Worm (Caenorhabditis elegans) whole organism, L3 larva: ENCODE measurements around the gene Y38F2AL.12.

ENCODE experiments used
- R02D3.7 ChIP-seq: fragments of 150-350 bp; optimal IDR thresholded peaks from 2 replicates; lab custom pipeline; 2014; ENCODE audit warnings: missing biosample characterization, missing genetic modification characterization
- aly-2 ChIP-seq: fragments of 150-350 bp; optimal IDR thresholded peaks from 2 replicates; lab custom pipeline; 2014; ENCODE audit warnings: missing biosample characterization, missing genetic modification characterization
- ama-1 ChIP-seq: fragments of 150-350 bp; optimal IDR thresholded peaks from 2 replicates; lab custom pipeline; 2018
- ceh-28 ChIP-seq: fragments of 150-350 bp; optimal IDR thresholded peaks from 2 replicates; lab custom pipeline; 2014; ENCODE audit warnings: missing biosample characterization, missing genetic modification reagents, missing genetic modification characterization
- ceh-82 ChIP-seq: fragments of 150-350 bp; optimal IDR thresholded peaks from 2 replicates; lab custom pipeline; 2014; ENCODE audit warnings: missing biosample characterization, missing genetic modification characterization
- daf-12 ChIP-seq: fragments of 150-350 bp; optimal IDR thresholded peaks from 2 replicates; lab custom pipeline; 2014; ENCODE audit warnings: missing biosample characterization, missing genetic modification reagents, missing genetic modification characterization
- egl-5 ChIP-seq: fragments of 150-350 bp; optimal IDR thresholded peaks from 2 replicates; lab custom pipeline; 2017; ENCODE audit warnings: missing biosample characterization, missing genetic modification reagents, missing genetic modification characterization, inconsistent platforms
- elt-2 ChIP-seq: sonication (generic microtip); optimal IDR thresholded peaks from 2 replicates; lab custom pipeline; 2016; ENCODE audit warnings: missing genetic modification reagents, mild to moderate bottlenecking, missing genetic modification characterization, missing compliant biosample characterization
- eor-1 ChIP-seq, 2 experiments: fragments of 150-350 bp; optimal IDR thresholded peaks; 2 replicates each; lab custom pipeline; 2014 to 2018; ENCODE audit warnings: missing biosample characterization in 2 of 2, missing genetic modification characterization in 2 of 2
- fkh-10 ChIP-seq: sonication (generic microtip); optimal IDR thresholded peaks from 2 replicates; lab custom pipeline; 2017; ENCODE audit warnings: missing biosample characterization, missing genetic modification reagents, missing genetic modification characterization
- fkh-2 ChIP-seq: fragments of 150-350 bp; optimal IDR thresholded peaks from 2 replicates; lab custom pipeline; 2014; ENCODE audit warnings: missing biosample characterization, missing genetic modification reagents, missing genetic modification characterization
- fos-1 ChIP-seq: fragments of 150-350 bp; optimal IDR thresholded peaks from 2 replicates; lab custom pipeline; 2014; ENCODE audit warnings: missing biosample characterization, missing genetic modification characterization
- hmg-11 ChIP-seq: sonication (generic microtip); optimal IDR thresholded peaks from 2 replicates; lab custom pipeline; 2016; ENCODE audit warnings: missing genetic modification characterization, missing compliant biosample characterization
- jun-1 ChIP-seq: fragments of 150-350 bp; optimal IDR thresholded peaks from 2 replicates; lab custom pipeline; 2014; ENCODE audit warnings: missing biosample characterization, missing genetic modification reagents, missing genetic modification characterization
- lin-15B ChIP-seq: fragments of 150-350 bp; optimal IDR thresholded peaks from 2 replicates; lab custom pipeline; 2014; ENCODE audit warnings: missing biosample characterization, missing genetic modification characterization
- lin-39 ChIP-seq: fragments of 150-350 bp; optimal IDR thresholded peaks from 2 replicates; lab custom pipeline; 2018; ENCODE audit warnings: missing biosample characterization, missing genetic modification reagents, missing genetic modification characterization
- mdl-1 ChIP-seq: fragments of 150-350 bp; optimal IDR thresholded peaks from 2 replicates; lab custom pipeline; 2014; ENCODE audit warnings: missing biosample characterization, missing genetic modification characterization
- mml-1 ChIP-seq: fragments of 150-350 bp; sonication (generic microtip); optimal IDR thresholded peaks from 3 replicates; lab custom pipeline; 2014; ENCODE audit warnings: missing biosample characterization, missing genetic modification characterization
- nfya-1 ChIP-seq: sonication (generic microtip); optimal IDR thresholded peaks from 2 replicates; lab custom pipeline; 2017; ENCODE audit warnings: missing genetic modification characterization, mild to moderate bottlenecking, missing compliant biosample characterization, antibody characterized with exemption, moderate library complexity; ENCODE audit not compliant: insufficient read depth
- nhr-11 ChIP-seq: fragments of 150-350 bp; optimal IDR thresholded peaks from 2 replicates; lab custom pipeline; 2014; ENCODE audit warnings: missing biosample characterization, missing genetic modification characterization
- nhr-23 ChIP-seq: fragments of 150-350 bp; optimal IDR thresholded peaks from 2 replicates; lab custom pipeline; 2014; ENCODE audit warnings: missing biosample characterization, missing genetic modification reagents, missing genetic modification characterization
- nhr-25 ChIP-seq: sonication (generic microtip); optimal IDR thresholded peaks from 2 replicates; lab custom pipeline; 2017; ENCODE audit warnings: missing biosample characterization, missing genetic modification characterization
- nhr-43 ChIP-seq: sonication (generic microtip); optimal IDR thresholded peaks from 2 replicates; lab custom pipeline; 2016; ENCODE audit warnings: mild to moderate bottlenecking, missing genetic modification characterization, missing compliant biosample characterization; ENCODE audit not compliant: poor library complexity, severe bottlenecking
- nhr-67 ChIP-seq: fragments of 150-350 bp; optimal IDR thresholded peaks from 2 replicates; lab custom pipeline; 2014; ENCODE audit warnings: missing biosample characterization, missing genetic modification characterization
- nhr-76 ChIP-seq: fragments of 150-350 bp; sonication (generic microtip); optimal IDR thresholded peaks from 5 replicates; lab custom pipeline; 2014; ENCODE audit warnings: missing biosample characterization, missing genetic modification characterization
- nhr-77 ChIP-seq: fragments of 150-350 bp; optimal IDR thresholded peaks from 2 replicates; lab custom pipeline; 2014; ENCODE audit warnings: missing biosample characterization, missing genetic modification characterization
- pqm-1 ChIP-seq: fragments of 150-350 bp; optimal IDR thresholded peaks from 2 replicates; lab custom pipeline; 2017; ENCODE audit warnings: missing biosample characterization, missing genetic modification characterization, inconsistent platforms
- sea-2 ChIP-seq: fragments of 150-350 bp; sonication (generic microtip); optimal IDR thresholded peaks from 4 replicates; lab custom pipeline; 2014; ENCODE audit warnings: missing biosample characterization, missing genetic modification reagents, missing genetic modification characterization
- snpc-4 ChIP-seq: fragments of 150-350 bp; optimal IDR thresholded peaks from 2 replicates; lab custom pipeline; 2014; ENCODE audit warnings: missing biosample characterization, missing genetic modification characterization
- tbx-2 ChIP-seq: sonication (generic microtip); optimal IDR thresholded peaks from 2 replicates; lab custom pipeline; 2016; ENCODE audit warnings: mild to moderate bottlenecking, missing genetic modification characterization, missing compliant biosample characterization
- unc-39 ChIP-seq: sonication (generic microtip); optimal IDR thresholded peaks from 4 replicates; lab custom pipeline; 2017; ENCODE audit warnings: missing biosample characterization, missing genetic modification characterization
- ztf-4 ChIP-seq: fragments of 150-350 bp; optimal IDR thresholded peaks from 2 replicates; lab custom pipeline; 2014; ENCODE audit warnings: missing biosample characterization, missing genetic modification characterization

The Y38F2AL.12 gene

DNA sequence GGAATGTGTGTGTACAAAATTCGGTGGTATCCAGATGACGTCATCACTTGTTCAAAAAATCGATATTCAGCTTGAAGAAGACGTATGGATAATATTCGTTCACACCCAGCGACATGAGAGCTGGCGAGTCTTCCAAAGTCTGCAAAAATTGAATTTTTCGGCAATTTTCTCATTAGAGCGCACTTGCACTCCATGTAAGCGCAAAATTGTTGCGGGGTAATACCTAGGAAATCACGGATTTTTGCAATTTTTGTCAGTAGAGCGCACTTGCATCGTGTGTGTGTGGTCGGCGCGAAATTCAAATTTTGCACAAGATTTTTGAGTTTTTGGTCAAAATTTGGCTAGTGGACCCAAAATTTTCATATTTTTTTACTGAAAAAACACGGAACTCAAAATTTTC is 8.2 kb upstream of the Y38F2AL.12 start:
- TF ChIP-seq R02D3.7 (no peak), lin-39 (tag; lab: Kevin White, UChicago) (no peak), ama-1 (lab: Kevin White, UChicago) (no peak), unc-39 (tag; lab: Kevin White, UChicago) (no peak), ceh-28 (tag; lab: Kevin White, UChicago) (no peak), nhr-77 (no peak)

ce11 chrIV:2311554-2311953 is 4.8 kb upstream of the Y38F2AL.12 start:
- TF ChIP-seq nhr-23 (tag; lab: Kevin White, UChicago) (no peak), fkh-2 (tag; lab: Kevin White, UChicago) (no peak), lin-15B (tag; lab: Kevin White, UChicago) (peak; percentile 18), nhr-77 (no peak), nhr-11 (tag; lab: Kevin White, UChicago) (no peak), ztf-4 (tag; lab: Kevin White, UChicago) (no peak)

- peak; percentile 1 for TF ChIP-seq nhr-43
- TF ChIP-seq ceh-28 (tag; lab: Kevin White, UChicago), result peak; percentile 86
- peak; percentile 44 for TF ChIP-seq ama-1 (lab: Kevin White, UChicago)
- peak; percentile 1 for TF ChIP-seq elt-2 (tag; lab: Kevin White, UChicago)
- no peak for TF ChIP-seq jun-1 (tag; lab: Kevin White, UChicago)
- TF ChIP-seq lin-15B (tag; lab: Kevin White, UChicago), result peak; percentile 1
Measured at ce11 chrIV:2313721-2314683, 2.4 kb upstream of the Y38F2AL.12 start, which contains the start of gene vha-11. TSS of gene vha-11 (minus strand) at chrIV:2314567.

- TF ChIP-seq ceh-28 (tag; lab: Kevin White, UChicago) (peak; percentile 84), aly-2 (tag; lab: Kevin White, UChicago) (no peak), pqm-1 (tag; lab: Kevin White, UChicago) (peak; percentile 52)
- TF ChIP-seq, all 47 proteins: peak for 2
Measured at ce11 chrIV:2314862-2315261, 1.5 kb upstream of the Y38F2AL.12 start.

DNA sequence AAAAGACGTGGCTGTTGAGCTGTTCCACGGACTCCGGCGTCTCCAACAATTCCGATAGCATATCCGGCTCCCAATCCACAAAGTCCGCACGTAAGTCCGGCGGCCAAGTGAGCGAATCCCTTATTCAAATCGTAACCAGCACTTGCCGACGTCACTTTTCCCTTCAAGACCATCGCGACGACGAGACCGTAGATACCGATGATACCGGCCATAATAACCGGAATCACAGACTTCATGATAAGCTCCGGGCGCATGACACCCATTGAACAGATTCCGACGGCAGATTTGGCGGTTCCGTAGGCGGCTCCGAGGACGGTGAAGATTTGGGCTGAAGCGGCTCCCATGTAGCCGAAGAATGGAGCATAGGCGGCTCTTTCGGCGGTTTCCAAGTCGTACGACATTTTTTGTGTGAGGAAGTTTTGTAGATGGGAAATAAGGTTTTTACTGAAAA is 803 bp upstream of the Y38F2AL.12 start, which contains the start of gene vha-3:
TSS of gene vha-3 (minus strand) at position 401 of the 451 bp plus-strand sequence.
- TF ChIP-seq nhr-67 (tag; lab: Kevin White, UChicago) (no peak), ama-1 (lab: Kevin White, UChicago) (peak; percentile 48)

ce11 chrIV:2316796-2317195 is 423 bp downstream of the Y38F2AL.12 start:
- TF ChIP-seq mdl-1 (tag; lab: Kevin White, UChicago) (no peak), aly-2 (tag; lab: Kevin White, UChicago) (no peak), fkh-10 (GFP tag; lab: Kevin White, UChicago) (no peak), nfya-1 (peak; percentile 79), nhr-25 (tag; lab: Kevin White, UChicago) (peak; percentile 34), lin-39 (tag; lab: Kevin White, UChicago) (peak; percentile 69), mml-1 (tag; lab: Kevin White, UChicago) (no peak), elt-2 (tag; lab: Kevin White, UChicago) (peak; percentile 75), tbx-2 (tag; lab: Kevin White, UChicago) (no peak), lin-15B (tag; lab: Kevin White, UChicago) (peak; percentile 95), ceh-28 (tag; lab: Kevin White, UChicago) (no peak), hmg-11 (tag; lab: Kevin White, UChicago) (peak; percentile 85), sea-2 (no peak), eor-1 (tag; optimal IDR thresholded peaks at IDR 0.05; lab: Kevin White, UChicago) (no peak), fos-1 (tag; lab: Kevin White, UChicago) (no peak), snpc-4 (tag; lab: Kevin White, UChicago) (peak; percentile 56), daf-12 (tag; lab: Kevin White, UChicago) (no peak), jun-1 (tag; lab: Kevin White, UChicago) (peak; percentile 27), ceh-82 (tag; lab: Kevin White, UChicago) (no peak), ama-1 (lab: Kevin White, UChicago) (peak; percentile 47), nhr-23 (tag; lab: Kevin White, UChicago) (peak; percentile 53), egl-5 (tag; lab: Kevin White, UChicago) (no peak), pqm-1 (tag; lab: Kevin White, UChicago) (peak; percentile 71), R02D3.7 (no peak), nhr-76 (tag; lab: Kevin White, UChicago) (no peak)
